Fruit fly (Drosophila melanogaster) whole organism, pupa: Measurements from ENCODE around the gene Brms1.

ENCODE experiments used
- CG10348 ChIP-seq: fragments of 200-800 bp; sonication (Bioruptor generic); IDR thresholded peaks from 2 replicates; pipeline ENCODE4 v1.3.6; 2022; ENCODE audit warnings: missing biosample characterization, missing genetic modification characterization
- CG12605 ChIP-seq: fragments of 200-800 bp; sonication (Bioruptor generic); IDR thresholded peaks from 2 replicates; pipeline ENCODE4 v1.3.6; 2022; ENCODE audit warnings: missing biosample characterization, missing genetic modification characterization
- CG13204 ChIP-seq: fragments of 200-800 bp; sonication (Bioruptor generic); optimal IDR thresholded peaks from 2 replicates; lab custom pipeline; 2018; ENCODE audit warnings: missing biosample characterization, mild to moderate bottlenecking, missing genetic modification characterization, moderate library complexity
- CG14655 ChIP-seq: fragments of 200-800 bp; sonication (Bioruptor generic); optimal IDR thresholded peaks from 3 replicates; lab custom pipeline; 2017; ENCODE audit warnings: mild to moderate bottlenecking, missing biosample characterization, missing genetic modification reagents, missing genetic modification characterization
- CG15710 ChIP-seq: fragments of 200-800 bp; sonication (Bioruptor generic); optimal IDR thresholded peaks from 2 replicates; lab custom pipeline; 2018; ENCODE audit warnings: missing biosample characterization, mild to moderate bottlenecking, missing genetic modification characterization, moderate library complexity
- CG17806 ChIP-seq: fragments of 200-800 bp; sonication (Bioruptor generic); optimal IDR thresholded peaks from 2 replicates; lab custom pipeline; 2018; ENCODE audit warnings: missing biosample characterization, mild to moderate bottlenecking, missing genetic modification characterization, moderate library complexity
- CG32121 ChIP-seq: fragments of 200-800 bp; sonication (Bioruptor generic); IDR thresholded peaks from 2 replicates; pipeline ENCODE4 v1.3.6; 2022; ENCODE audit warnings: missing biosample characterization, missing genetic modification characterization
- CG34367 ChIP-seq: fragments of 200-800 bp; sonication (Bioruptor generic); optimal IDR thresholded peaks from 2 replicates; lab custom pipeline; 2018; ENCODE audit warnings: missing biosample characterization, mild to moderate bottlenecking, missing genetic modification characterization
- CG4496 ChIP-seq: fragments of 200-800 bp; sonication (Bioruptor generic); IDR thresholded peaks from 3 replicates; pipeline ENCODE4 v1.3.6; 2022; ENCODE audit warnings: missing biosample characterization, missing genetic modification characterization
- CG8159 ChIP-seq: fragments of 200-800 bp; sonication (Bioruptor generic); optimal IDR thresholded peaks from 3 replicates; lab custom pipeline; 2018; ENCODE audit warnings: missing biosample characterization, mild to moderate bottlenecking, missing genetic modification characterization, moderate library complexity
- CG8301 ChIP-seq: fragments of 200-800 bp; sonication (Bioruptor generic); optimal IDR thresholded peaks from 2 replicates; lab custom pipeline; 2018; ENCODE audit warnings: missing biosample characterization, mild to moderate bottlenecking, missing genetic modification characterization
- CG9948 ChIP-seq: fragments of 200-800 bp; sonication (Bioruptor generic); optimal IDR thresholded peaks from 2 replicates; lab custom pipeline; 2018; ENCODE audit warnings: missing biosample characterization, mild to moderate bottlenecking, missing genetic modification characterization, moderate library complexity
- D1 ChIP-seq: fragments of 200-800 bp; sonication (Bioruptor generic); optimal IDR thresholded peaks from 2 replicates; lab custom pipeline; 2018; ENCODE audit warnings: missing biosample characterization, mild to moderate bottlenecking, missing genetic modification characterization, moderate library complexity
- EcR ChIP-seq: fragments of 200-800 bp; sonication (Bioruptor generic); optimal IDR thresholded peaks from 3 replicates; lab custom pipeline; 2019; ENCODE audit warnings: missing biosample characterization, missing genetic modification characterization, mild to moderate bottlenecking, moderate library complexity, missing genetic modification reagents
- Ets98B ChIP-seq: fragments of 200-800 bp; sonication (Bioruptor generic); IDR thresholded peaks from 2 replicates; pipeline ENCODE4 v1.3.6; 2022; ENCODE audit warnings: missing biosample characterization, missing genetic modification characterization
- Pif1A ChIP-seq: fragments of 200-800 bp; sonication (Bioruptor generic); optimal IDR thresholded peaks from 3 replicates; lab custom pipeline; 2016; ENCODE audit warnings: missing biosample characterization, missing genetic modification characterization
- Pif1B ChIP-seq: fragments of 200-800 bp; sonication (Bioruptor generic); optimal IDR thresholded peaks from 3 replicates; lab custom pipeline; 2016; ENCODE audit warnings: missing biosample characterization, missing genetic modification characterization
- Snoo ChIP-seq: fragments of 200-800 bp; sonication (Bioruptor generic); optimal IDR thresholded peaks from 3 replicates; lab custom pipeline; 2017; ENCODE audit warnings: missing biosample characterization, mild to moderate bottlenecking, missing genetic modification characterization, inconsistent platforms
- fd96Ca ChIP-seq: fragments of 200-800 bp; sonication (Bioruptor generic); IDR thresholded peaks from 3 replicates; pipeline ENCODE4 v1.3.6; 2022; ENCODE audit warnings: missing biosample characterization, missing genetic modification characterization
- gl ChIP-seq: fragments of 200-800 bp; sonication (Bioruptor generic); optimal IDR thresholded peaks from 2 replicates; lab custom pipeline; 2018; ENCODE audit warnings: missing biosample characterization, mild to moderate bottlenecking, missing genetic modification characterization
- rn ChIP-seq: fragments of 200-800 bp; sonication (Bioruptor generic); IDR thresholded peaks from 2 replicates; pipeline ENCODE4 v1.3.6; 2022; ENCODE audit warnings: missing biosample characterization, missing genetic modification characterization

Brms1 gene

dm6 chrX:12896393-12896792 lies 13.0 kb downstream of the Brms1 start:
- peak; percentile 26 for TF ChIP-seq CG8159
- no peak for TF ChIP-seq CG10348 (GFP tag; lab: Robert Waterston, UW)
- TF ChIP-seq CG9948: no peak
- TF ChIP-seq CG14655 (GFP tag; lab: Kevin White, UChicago): no peak
- TF ChIP-seq CG4496 (GFP tag; lab: Robert Waterston, UW): peak; percentile 62; the same call in 2 of the 3 replicates
- no peak; the same call in 1 of the 2 replicates for TF ChIP-seq Ets98B
- TF ChIP-seq Pif1B (GFP tag; lab: Kevin White, UChicago): no peak
- TF ChIP-seq CG17806: peak; percentile 28
- no peak for TF ChIP-seq CG13204 (GFP tag; lab: Kevin White, UChicago)
- TF ChIP-seq CG32121 (GFP tag; lab: Robert Waterston, UW): peak; percentile 22; the same call in 1 of the 2 replicates
- peak; percentile 81 for TF ChIP-seq EcR (GFP tag; lab: Kevin White, UChicago)
- no peak for TF ChIP-seq Pif1A (GFP tag; lab: Kevin White, UChicago)
- TF ChIP-seq CG8301 (tag; lab: Kevin White, UChicago): peak; percentile 40
- no peak for TF ChIP-seq D1 (tag; lab: Kevin White, UChicago)
- no peak for TF ChIP-seq Snoo (tag; lab: Kevin White, UChicago)
- peak; percentile 17 for TF ChIP-seq CG15710 (tag; lab: Kevin White, UChicago)
- TF ChIP-seq gl (tag; lab: Kevin White, UChicago): no peak
- peak; percentile 28; the same call in 1 of the 3 replicates for TF ChIP-seq fd96Ca (GFP tag; lab: Robert Waterston, UW)

dm6 chrX:12895114-12895723 lies 14.2 kb downstream of the Brms1 start:
- 0 out of 2 replicates have a peak, but pooled peaks have one; percentile 41 for TF ChIP-seq CG12605
- no peak for TF ChIP-seq CG8159
- TF ChIP-seq EcR (GFP tag; lab: Kevin White, UChicago): peak; percentile 58

DNA sequence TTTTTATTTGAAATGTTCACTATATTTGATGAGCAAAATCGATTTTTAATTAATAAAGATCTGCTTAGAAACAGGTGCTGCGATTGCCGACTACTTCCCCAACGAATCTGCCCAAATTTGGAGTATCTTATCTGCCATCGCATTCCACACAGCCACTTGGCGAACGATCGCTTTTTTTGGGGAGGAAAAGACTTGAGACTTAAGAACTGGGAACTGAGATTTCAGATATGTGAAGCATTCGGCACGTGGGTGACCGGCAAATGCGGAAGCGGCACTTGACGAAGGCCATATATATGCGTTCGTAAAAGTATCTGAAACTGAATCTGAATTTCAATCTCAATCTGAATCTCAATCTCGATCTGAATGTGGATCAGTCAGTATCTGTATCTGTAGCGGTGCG lies 15.5 kb downstream of the Brms1 start:
- TF ChIP-seq CG15710 (tag; lab: Kevin White, UChicago) (no peak), CG4496 (GFP tag; lab: Robert Waterston, UW) (no peak), Ets98B (no peak), CG34367 (tag; lab: Kevin White, UChicago) (no peak), CG8301 (tag; lab: Kevin White, UChicago) (no peak), CG8159 (no peak), Pif1B (GFP tag; lab: Kevin White, UChicago) (no peak), CG12605 (no peak), CG9948 (no peak), CG32121 (GFP tag; lab: Robert Waterston, UW) (no peak), CG13204 (GFP tag; lab: Kevin White, UChicago) (no peak), CG10348 (GFP tag; lab: Robert Waterston, UW) (no peak), D1 (tag; lab: Kevin White, UChicago) (no peak), CG17806 (no peak), gl (tag; lab: Kevin White, UChicago) (no peak), CG14655 (GFP tag; lab: Kevin White, UChicago) (no peak), Pif1A (GFP tag; lab: Kevin White, UChicago) (no peak), rn (GFP tag; lab: Robert Waterston, UW) (no peak), EcR (GFP tag; lab: Kevin White, UChicago) (no peak), Snoo (tag; lab: Kevin White, UChicago) (no peak)

dm6 chrX:12891322-12892159 lies 17.9 kb downstream of the Brms1 start:
- peak; percentile 59 for TF ChIP-seq Pif1B (GFP tag; lab: Kevin White, UChicago)
- peak; percentile 95 for TF ChIP-seq EcR (GFP tag; lab: Kevin White, UChicago)
- peak; percentile 44; the same call in 1 of the 2 replicates for TF ChIP-seq CG32121 (GFP tag; lab: Robert Waterston, UW)
- peak; percentile 64 for TF ChIP-seq CG34367 (tag; lab: Kevin White, UChicago)
- TF ChIP-seq CG12605: no peak
- TF ChIP-seq CG8301 (tag; lab: Kevin White, UChicago): peak; percentile 70
- no peak for TF ChIP-seq fd96Ca (GFP tag; lab: Robert Waterston, UW)
- TF ChIP-seq Pif1A (GFP tag; lab: Kevin White, UChicago): peak; percentile 65
- peak; percentile 87 for TF ChIP-seq CG8159
- TF ChIP-seq CG10348 (GFP tag; lab: Robert Waterston, UW): no peak
- TF ChIP-seq rn (GFP tag; lab: Robert Waterston, UW): no peak
- TF ChIP-seq CG15710 (tag; lab: Kevin White, UChicago): peak; percentile 81
- no peak for TF ChIP-seq gl (tag; lab: Kevin White, UChicago)
- peak; percentile 36; the same call in 1 of the 2 replicates for TF ChIP-seq Ets98B
- TF ChIP-seq CG9948: peak; percentile 77
- peak; percentile 56 for TF ChIP-seq Snoo (tag; lab: Kevin White, UChicago)
- peak; percentile 23 for TF ChIP-seq CG13204 (GFP tag; lab: Kevin White, UChicago)
- TF ChIP-seq CG4496 (GFP tag; lab: Robert Waterston, UW): peak; percentile 42; the same call in 1 of the 3 replicates
- peak; percentile 76 for TF ChIP-seq D1 (tag; lab: Kevin White, UChicago)
- peak; percentile 66 for TF ChIP-seq CG17806
- peak; percentile 84 for TF ChIP-seq CG14655 (GFP tag; lab: Kevin White, UChicago)

dm6 chrX:12890826-12891175 lies 18.6 kb downstream of the Brms1 start:
- TF ChIP-seq D1 (tag; lab: Kevin White, UChicago) (no peak), CG17806 (no peak), CG8159 (no peak), CG15710 (tag; lab: Kevin White, UChicago) (no peak), CG4496 (GFP tag; lab: Robert Waterston, UW) (peak; percentile 53; the same call in 2 of the 3 replicates), CG12605 (peak; percentile 72)
